Worm (Caenorhabditis elegans): Measurements from ENCODE around the gene B0034.2.

ce11 chrII:5895870-5896269, 48.3 kb downstream of the B0034.2 start, which contains the start of gene F59G1.4:
- TF ChIP-seq tbx-37 (GFP tag; conservative IDR thresholded peaks at IDR 0.05) (no peak), ama-1 (optimal IDR thresholded peaks at IDR 0.05) (no peak), ets-7 (tag; optimal IDR thresholded peaks at IDR 0.05) (no peak), flt-1 (GFP tag; IDR thresholded peaks at IDR 0.05) (no peak), ceh-36 (tag; optimal IDR thresholded peaks at IDR 0.05) (no peak), hmbx-1 (tag; optimal IDR thresholded peaks at IDR 0.05) (no peak), pes-1 (GFP tag; IDR thresholded peaks at IDR 0.05) (no peak), B0310.2 (tag; optimal IDR thresholded peaks at IDR 0.05) (no peak), sea-1 (GFP tag; conservative IDR thresholded peaks at IDR 0.05) (no peak)
